Fruit fly (Drosophila melanogaster) whole organism, embryonic: ENCODE measurements around the gene Tmem214.

ENCODE experiments used
- BEAF-32 ChIP-seq: fragments of 200-800 bp; sonication (Bioruptor generic); optimal IDR thresholded peaks from 3 replicates; lab custom pipeline; 2017; ENCODE audit warnings: missing biosample characterization, missing genetic modification characterization, mild to moderate bottlenecking, moderate library complexity, missing genetic modification reagents
- CG10543 ChIP-seq: fragments of 200-800 bp; sonication (Bioruptor generic); optimal IDR thresholded peaks from 3 replicates; lab custom pipeline; 2017; ENCODE audit warnings: missing biosample characterization, mild to moderate bottlenecking, missing genetic modification characterization, moderate library complexity
- CG10979 ChIP-seq: fragments of 200-800 bp; sonication (Bioruptor generic); optimal IDR thresholded peaks from 2 replicates; lab custom pipeline; 2018; ENCODE audit warnings: missing biosample characterization, mild to moderate bottlenecking, missing genetic modification characterization, moderate library complexity
- CG14860 ChIP-seq: fragments of 200-800 bp; sonication (Bioruptor generic); IDR thresholded peaks from 3 replicates; pipeline ENCODE4 v1.3.6; 2022; ENCODE audit warnings: missing biosample characterization, missing genetic modification characterization; ENCODE audit not compliant: partially characterized antibody
- CG15073 ChIP-seq: fragments of 200-800 bp; sonication (Bioruptor generic); optimal IDR thresholded peaks from 2 replicates; lab custom pipeline; 2016; ENCODE audit warnings: missing biosample characterization, missing genetic modification characterization
- CG15269 ChIP-seq: fragments of 200-800 bp; sonication (Bioruptor generic); optimal IDR thresholded peaks from 2 replicates; lab custom pipeline; 2018; ENCODE audit warnings: missing biosample characterization, mild to moderate bottlenecking, missing genetic modification characterization, moderate library complexity
- CG15514 ChIP-seq: fragments of 200-800 bp; sonication (Bioruptor generic); optimal IDR thresholded peaks from 3 replicates; lab custom pipeline; 2017; ENCODE audit warnings: missing biosample characterization, missing genetic modification characterization, mild to moderate bottlenecking, moderate library complexity, missing genetic modification reagents
- CG1603 ChIP-seq: fragments of 200-800 bp; sonication (Bioruptor generic); optimal IDR thresholded peaks from 2 replicates; lab custom pipeline; 2019; ENCODE audit warnings: missing biosample characterization, mild to moderate bottlenecking, missing genetic modification characterization, moderate library complexity
- CG17361 ChIP-seq: fragments of 200-800 bp; sonication (Bioruptor generic); IDR thresholded peaks from 3 replicates; pipeline ENCODE4 v1.3.6; 2022; ENCODE audit warnings: missing biosample characterization, missing genetic modification characterization
- CG18262 ChIP-seq: fragments of 200-800 bp; optimal IDR thresholded peaks from 3 replicates; lab custom pipeline; 2019; ENCODE audit warnings: missing biosample characterization, mild to moderate bottlenecking, missing genetic modification characterization, moderate library complexity
- CG31441 ChIP-seq: fragments of 200-800 bp; sonication (Bioruptor generic); IDR thresholded peaks from 2 replicates; pipeline ENCODE4 v1.3.6; 2022; ENCODE audit warnings: missing biosample characterization, missing genetic modification characterization
- CG42726 ChIP-seq: fragments of 200-800 bp; sonication (Bioruptor generic); IDR thresholded peaks from 2 replicates; pipeline ENCODE4 v1.3.6; 2022; ENCODE audit warnings: missing biosample characterization, missing genetic modification characterization; ENCODE audit not compliant: partially characterized antibody
- CG4360 ChIP-seq: fragments of 200-800 bp; sonication (Bioruptor generic); IDR thresholded peaks from 2 replicates; pipeline ENCODE4 v1.3.6; 2022; ENCODE audit warnings: missing biosample characterization, missing genetic modification characterization
- CG4617 ChIP-seq: fragments of 200-800 bp; sonication (Bioruptor generic); optimal IDR thresholded peaks from 3 replicates; lab custom pipeline; 2016; ENCODE audit warnings: missing biosample characterization, missing genetic modification characterization, borderline replicate concordance
- CG6175 ChIP-seq: fragments of 200-800 bp; sonication (Bioruptor generic); IDR thresholded peaks from 3 replicates; pipeline ENCODE4 v1.3.6; 2022; ENCODE audit warnings: missing biosample characterization, missing genetic modification characterization
- CG7928 ChIP-seq: fragments of 200-800 bp; sonication (Bioruptor generic); optimal IDR thresholded peaks from 2 replicates; lab custom pipeline; 2017; ENCODE audit warnings: missing biosample characterization, mild to moderate bottlenecking, missing genetic modification characterization
- CG9932 ChIP-seq: fragments of 200-800 bp; sonication (Bioruptor generic); IDR thresholded peaks from 2 replicates; pipeline ENCODE4 v1.3.6; 2022; ENCODE audit warnings: missing biosample characterization, missing genetic modification characterization
- Deaf1 ChIP-seq: fragments of 200-800 bp; optimal IDR thresholded peaks from 3 replicates; lab custom pipeline; 2019; ENCODE audit warnings: missing biosample characterization, mild to moderate bottlenecking, missing genetic modification characterization, moderate library complexity
- Dp ChIP-seq: fragments of 200-800 bp; sonication (Bioruptor generic); optimal IDR thresholded peaks from 2 replicates; lab custom pipeline; 2018; ENCODE audit warnings: missing biosample characterization, mild to moderate bottlenecking, missing genetic modification characterization, moderate library complexity
- Dref ChIP-seq: fragments of 200-800 bp; sonication (Bioruptor generic); IDR thresholded peaks from 2 replicates; pipeline ENCODE4 v1.3.6; 2022; ENCODE audit warnings: missing biosample characterization, missing genetic modification characterization
- Fer2 ChIP-seq: fragments of 200-800 bp; sonication (Bioruptor generic); optimal IDR thresholded peaks from 2 replicates; lab custom pipeline; 2018; ENCODE audit warnings: missing biosample characterization, mild to moderate bottlenecking, missing genetic modification characterization, moderate library complexity
- HLH4C ChIP-seq: fragments of 200-800 bp; sonication (Bioruptor generic); IDR thresholded peaks from 3 replicates; pipeline ENCODE4 v1.3.6; 2022; ENCODE audit warnings: missing biosample characterization, missing genetic modification characterization; ENCODE audit not compliant: partially characterized antibody
- HLH54F ChIP-seq: fragments of 200-800 bp; sonication (Bioruptor generic); optimal IDR thresholded peaks from 3 replicates; lab custom pipeline; 2016; ENCODE audit warnings: missing biosample characterization, missing genetic modification characterization
- Hr51 ChIP-seq, 2 experiments: fragments of 200-800 bp; sonication (Bioruptor generic); optimal IDR thresholded peaks; 2 replicates in 1 of 2; 3 replicates in 1 of 2; lab custom pipeline; 2016 to 2018; ENCODE audit warnings: missing biosample characterization in 2 of 2, missing genetic modification characterization in 2 of 2, mild to moderate bottlenecking in 1 of 2, moderate library complexity in 1 of 2
- Hr78 ChIP-seq, 2 experiments: fragments of 200-800 bp in 1 of 2; fragments of >200 bp in 1 of 2; sonication (Bioruptor generic) in 1 of 2; optimal IDR thresholded peaks; 2 replicates each; lab custom pipeline; 2017 to 2019; ENCODE audit warnings: missing biosample characterization in 2 of 2, missing genetic modification characterization in 2 of 2, mild to moderate bottlenecking in 1 of 2, moderate library complexity in 1 of 2
- Med ChIP-seq: fragments of 200-800 bp; sonication (Bioruptor generic); peaks from one replicate; lab custom pipeline; 2016; ENCODE audit warnings: missing biosample characterization, missing genetic modification characterization, mild to moderate bottlenecking, inconsistent platforms, moderate library complexity
- Myb ChIP-seq: fragments of 200-800 bp; sonication (Bioruptor generic); optimal IDR thresholded peaks from 2 replicates; lab custom pipeline; 2016; ENCODE audit warnings: missing biosample characterization, missing genetic modification characterization
- Nf-YB ChIP-seq: fragments of 200-800 bp; sonication (Bioruptor generic); optimal IDR thresholded peaks from 3 replicates; lab custom pipeline; 2019; ENCODE audit warnings: missing biosample characterization, mild to moderate bottlenecking, missing genetic modification characterization, moderate library complexity
- Oli ChIP-seq: fragments of 200-800 bp; sonication (Bioruptor generic); optimal IDR thresholded peaks from 2 replicates; lab custom pipeline; 2018; ENCODE audit warnings: missing biosample characterization, mild to moderate bottlenecking, missing genetic modification characterization, moderate library complexity
- PHDP ChIP-seq: fragments of 200-800 bp; sonication (Bioruptor generic); optimal IDR thresholded peaks from 3 replicates; lab custom pipeline; 2018; ENCODE audit warnings: missing biosample characterization, mild to moderate bottlenecking, missing genetic modification characterization, moderate library complexity
- Poxn ChIP-seq: fragments of 200-800 bp; sonication (Bioruptor generic); IDR thresholded peaks from 2 replicates; pipeline ENCODE4 v1.3.6; 2022; ENCODE audit warnings: missing biosample characterization, missing genetic modification characterization
- Taf1 ChIP-seq: fragments of 200-800 bp; sonication (Bioruptor generic); IDR thresholded peaks from 2 replicates; pipeline ENCODE4 v1.3.6; 2022; ENCODE audit warnings: missing biosample characterization, missing genetic modification characterization
- YL-1 ChIP-seq: fragments of 200-800 bp; sonication (Bioruptor generic); optimal IDR thresholded peaks from 3 replicates; lab custom pipeline; 2017; ENCODE audit warnings: missing biosample characterization, mild to moderate bottlenecking, missing genetic modification characterization
- ap ChIP-seq: fragments of 200-800 bp; sonication (Bioruptor generic); IDR thresholded peaks from 2 replicates; pipeline ENCODE4 v1.3.6; 2022; ENCODE audit warnings: missing biosample characterization, missing genetic modification characterization
- ato ChIP-seq: fragments of 200-800 bp; sonication (Bioruptor generic); IDR thresholded peaks from 2 replicates; pipeline ENCODE4 v1.3.6; 2022; ENCODE audit warnings: missing biosample characterization, missing genetic modification characterization; ENCODE audit not compliant: partially characterized antibody
- chinmo ChIP-seq: fragments of 200-800 bp; sonication (Bioruptor generic); IDR thresholded peaks from 4 replicates; pipeline ENCODE4 v1.3.6; 2022; ENCODE audit warnings: missing biosample characterization, missing genetic modification characterization; ENCODE audit not compliant: partially characterized antibody
- crp ChIP-seq, 2 experiments: fragments of 200-800 bp; sonication (Bioruptor generic); optimal IDR thresholded peaks; 2 replicates in 1 of 2; 3 replicates in 1 of 2; lab custom pipeline; 2017; ENCODE audit warnings: missing biosample characterization in 2 of 2, missing genetic modification characterization in 2 of 2, mild to moderate bottlenecking in 1 of 2, moderate library complexity in 1 of 2
- danr ChIP-seq: fragments of 200-800 bp; sonication (Bioruptor generic); IDR thresholded peaks from 2 replicates; pipeline ENCODE4 v1.3.6; 2022; ENCODE audit warnings: missing biosample characterization, missing genetic modification characterization
- dimm ChIP-seq: fragments of 200-800 bp; sonication (Bioruptor generic); IDR thresholded peaks from 2 replicates; pipeline ENCODE4 v1.3.6; 2022; ENCODE audit warnings: missing biosample characterization, missing genetic modification characterization
- ewg ChIP-seq: fragments of 200-800 bp; sonication (Bioruptor generic); optimal IDR thresholded peaks from 3 replicates; lab custom pipeline; 2017; ENCODE audit warnings: mild to moderate bottlenecking, missing biosample characterization, missing genetic modification reagents, missing genetic modification characterization
- grau ChIP-seq: fragments of 200-800 bp; optimal IDR thresholded peaks from 3 replicates; lab custom pipeline; 2019; ENCODE audit warnings: missing biosample characterization, mild to moderate bottlenecking, missing genetic modification characterization, moderate library complexity
- insv ChIP-seq, 2 experiments: fragments of 200-800 bp; sonication (Bioruptor generic); optimal IDR thresholded peaks; 3 replicates each; lab custom pipeline; 2016 to 2018; ENCODE audit warnings: missing biosample characterization in 2 of 2, missing genetic modification characterization in 2 of 2
- kah ChIP-seq: fragments of 200-800 bp; sonication (Bioruptor generic); optimal IDR thresholded peaks from 2 replicates; lab custom pipeline; 2018; ENCODE audit warnings: missing biosample characterization, mild to moderate bottlenecking, missing genetic modification characterization
- scrt ChIP-seq: fragments of 200-800 bp; sonication (Bioruptor generic); optimal IDR thresholded peaks from 2 replicates; lab custom pipeline; 2018; ENCODE audit warnings: missing biosample characterization, mild to moderate bottlenecking, missing genetic modification characterization, moderate library complexity
- slou ChIP-seq: fragments of 200-800 bp; sonication (Bioruptor generic); optimal IDR thresholded peaks from 3 replicates; lab custom pipeline; 2016; ENCODE audit warnings: missing biosample characterization, missing genetic modification characterization
- sna ChIP-seq: fragments of 200-800 bp; sonication (Bioruptor generic); IDR thresholded peaks from 2 replicates; pipeline ENCODE4 v1.3.6; 2022; ENCODE audit warnings: missing biosample characterization, missing genetic modification characterization; ENCODE audit not compliant: partially characterized antibody
- tap ChIP-seq: fragments of 200-800 bp; optimal IDR thresholded peaks from 3 replicates; lab custom pipeline; 2019; ENCODE audit warnings: missing biosample characterization, mild to moderate bottlenecking, missing genetic modification characterization, moderate library complexity
- trem ChIP-seq: fragments of 200-800 bp; optimal IDR thresholded peaks from 3 replicates; lab custom pipeline; 2019; ENCODE audit warnings: missing biosample characterization, mild to moderate bottlenecking, missing genetic modification characterization, moderate library complexity
- zen ChIP-seq: fragments of 200-800 bp; sonication (Bioruptor generic); optimal IDR thresholded peaks from 3 replicates; lab custom pipeline; 2018; ENCODE audit warnings: missing biosample characterization, mild to moderate bottlenecking, missing genetic modification characterization, moderate library complexity

Tmem214 gene

DNA sequence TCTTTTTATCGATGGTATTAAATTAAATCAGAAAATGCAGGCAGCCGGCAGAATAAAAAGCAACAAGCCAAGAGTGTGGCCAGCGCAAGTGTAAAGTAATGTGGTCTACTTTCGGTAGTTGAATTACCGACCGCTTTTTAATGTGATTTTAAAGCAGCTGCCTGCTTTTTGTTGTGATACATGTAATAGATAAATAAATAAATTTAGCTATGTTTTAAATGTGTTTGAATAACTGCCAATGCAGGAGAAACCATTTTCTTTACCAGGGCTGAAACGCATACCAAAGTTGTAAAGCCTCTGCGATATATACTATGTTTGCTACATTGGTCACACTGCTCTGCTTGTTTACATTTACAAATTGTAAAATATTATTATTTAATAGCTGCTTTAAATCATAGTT, at the start of gene Tmem214, which contains the start of gene YL-1:
Gene Tmem214, minus strand, starts transcription at position 142 of the 400 bp plus-strand sequence.
Gene YL-1, plus strand, starts transcription at position 310 of the 400 bp plus-strand sequence.
- TF ChIP-seq ewg (GFP tag; lab: Kevin White, UChicago) (no peak), slou (GFP tag; lab: Kevin White, UChicago) (no peak), Fer2 (no peak), CG15269 (tag; lab: Kevin White, UChicago) (no peak), HLH54F (GFP tag; lab: Kevin White, UChicago) (no peak), scrt (GFP tag; lab: Kevin White, UChicago) (peak; percentile 93), Hr51 (GFP tag; optimal IDR thresholded peaks at IDR 0.05; lab: Kevin White, UChicago) (no peak), ato (GFP tag; lab: Robert Waterston, UW) (no peak), crp (GFP tag; optimal IDR thresholded peaks at IDR 0.05; lab: Kevin White, UChicago) (no peak), CG17361 (GFP tag; lab: Robert Waterston, UW) (0 out of 3 replicates have a peak, but pooled peaks have one; percentile 28), CG18262 (tag; lab: Kevin White, UChicago) (peak; percentile 3), insv (GFP tag; optimal IDR thresholded peaks at IDR 0.05; lab: Kevin White, UChicago) (peak in 1 of 2 experiments; percentile 10), CG10543 (GFP tag; lab: Kevin White, UChicago) (no peak), CG9932 (GFP tag; lab: Robert Waterston, UW) (no peak), CG4360 (GFP tag; lab: Robert Waterston, UW) (no peak), CG7928 (GFP tag; lab: Kevin White, UChicago) (peak; percentile 91), CG1603 (tag; lab: Kevin White, UChicago) (peak; percentile 38), Taf1 (GFP tag; lab: Robert Waterston, UW) (no peak), Deaf1 (tag; lab: Kevin White, UChicago) (no peak), PHDP (tag; lab: Kevin White, UChicago) (peak; percentile 4), CG6175 (GFP tag; lab: Robert Waterston, UW) (no peak), HLH4C (GFP tag; lab: Robert Waterston, UW) (no peak), CG14860 (GFP tag; lab: Robert Waterston, UW) (0 out of 3 replicates have a peak, but pooled peaks have one; percentile 23), danr (GFP tag; lab: Robert Waterston, UW) (no peak), YL-1 (GFP tag; lab: Kevin White, UChicago) (peak; percentile 98), kah (GFP tag; lab: Kevin White, UChicago) (no peak), Oli (tag; lab: Kevin White, UChicago) (no peak), trem (tag; lab: Kevin White, UChicago) (peak; percentile 78), Med (GFP tag; lab: Kevin White, UChicago) (peak; percentile 61), CG15073 (GFP tag; lab: Kevin White, UChicago) (no peak), Poxn (GFP tag; lab: Robert Waterston, UW) (no peak), CG10979 (tag; lab: Kevin White, UChicago) (no peak), dimm (GFP tag; lab: Robert Waterston, UW) (no peak), Hr78 (GFP tag; optimal IDR thresholded peaks at IDR 0.05; lab: Kevin White, UChicago) (no peak), ap (GFP tag; lab: Robert Waterston, UW) (no peak), Dp (GFP tag; lab: Kevin White, UChicago) (peak; percentile 49), Nf-YB (GFP tag; lab: Kevin White, UChicago) (no peak), grau (tag; lab: Kevin White, UChicago) (peak; percentile 11), CG15514 (peak; percentile 28), sna (peak; percentile 57; the same call in 1 of the 2 replicates), CG31441 (GFP tag; lab: Robert Waterston, UW) (0 out of 2 replicates have a peak, but pooled peaks have one; percentile 9), zen (tag; lab: Kevin White, UChicago) (peak; percentile 16), chinmo (GFP tag; lab: Robert Waterston, UW) (no peak), CG42726 (0 out of 2 replicates have a peak, but pooled peaks have one; percentile 6), Dref (GFP tag; lab: Robert Waterston, UW) (no peak; the same call in 1 of the 2 replicates), Myb (GFP tag; lab: Kevin White, UChicago) (peak; percentile 23), tap (tag; lab: Kevin White, UChicago) (no peak), BEAF-32 (GFP tag; lab: Kevin White, UChicago) (peak; percentile 79), CG4617 (GFP tag; lab: Kevin White, UChicago) (peak; percentile 95)
